Worm (Caenorhabditis elegans): ENCODE results near the gene nemp-1.

DNA sequence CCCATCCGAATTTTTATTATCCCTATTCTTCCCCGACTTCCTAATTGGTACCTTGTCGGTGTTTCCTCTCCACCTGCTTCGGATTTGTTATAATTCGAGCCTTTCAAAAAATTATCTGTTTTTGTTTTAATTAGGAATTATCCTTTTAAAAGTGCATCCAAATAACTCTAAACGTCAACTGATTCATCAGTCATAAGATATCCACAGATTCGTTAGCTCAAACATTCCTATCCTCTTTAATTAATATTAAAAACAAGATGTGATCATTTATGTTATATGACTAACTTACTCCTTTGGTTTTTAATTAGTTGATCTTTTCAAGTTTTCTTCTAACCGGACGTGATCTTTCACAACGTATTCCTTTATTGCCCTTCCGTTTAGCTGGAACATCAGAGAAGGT, 25.3 kb upstream of the nemp-1 start:
- TF ChIP-seq egl-27 (tag; optimal IDR thresholded peaks at IDR 0.05), result no peak
- TF ChIP-seq elt-2 (tag; optimal IDR thresholded peaks at IDR 0.05), result no peak
- no peak for TF ChIP-seq sox-4 (tag; optimal IDR thresholded peaks at IDR 0.05)
- no peak for TF ChIP-seq fkh-10 (GFP tag; optimal IDR thresholded peaks at IDR 0.05)
- TF ChIP-seq unc-62 (GFP tag; optimal IDR thresholded peaks at IDR 0.05), result no peak
- TF ChIP-seq lin-15B (tag; optimal IDR thresholded peaks at IDR 0.05), result no peak
- TF ChIP-seq nhr-76 (tag; optimal IDR thresholded peaks at IDR 0.05), result no peak
- TF ChIP-seq jun-1 (tag; optimal IDR thresholded peaks at IDR 0.05), result no peak
- no peak for TF ChIP-seq fkh-4 (tag; optimal IDR thresholded peaks at IDR 0.05; ENCODE audit: borderline replicate concordance)
- no peak for TF ChIP-seq lin-13 (GFP tag; optimal IDR thresholded peaks at IDR 0.05)
- TF ChIP-seq nhr-71 (tag; optimal IDR thresholded peaks at IDR 0.05), result no peak
- TF ChIP-seq C34B4.2 (tag; optimal IDR thresholded peaks at IDR 0.05), result no peak

Data from whole organism, L1 larva.